Worm (Caenorhabditis elegans) whole organism, early embryonic: Measurements from ENCODE around the gene F22E5.7.
"Not testable (repeated sequence)": the region's sequence is repeated elsewhere in the genome, so short reads cannot be mapped to it uniquely, and the experiment has no call there.

Experiments used
- B0310.2 ChIP-seq: sonication (generic microtip); optimal IDR thresholded peaks from 2 replicates; lab custom pipeline; 2016; ENCODE audit warnings: mild to moderate bottlenecking, missing genetic modification characterization, missing compliant biosample characterization
- F13C5.2 ChIP-seq: sonication (generic microtip); optimal IDR thresholded peaks from 2 replicates; lab custom pipeline; 2017; ENCODE audit warnings: mild to moderate bottlenecking, missing genetic modification characterization, inconsistent platforms, missing compliant biosample characterization
- aly-1 ChIP-seq: sonication (generic microtip); optimal IDR thresholded peaks from 2 replicates; lab custom pipeline; 2016; ENCODE audit warnings: missing genetic modification characterization, missing compliant biosample characterization
- ama-1 ChIP-seq: fragments of 150-350 bp; optimal IDR thresholded peaks from 2 replicates; lab custom pipeline; 2014
- ceh-13 ChIP-seq: fragments of 200-800 bp; sonication (Bioruptor generic); optimal IDR thresholded peaks from 2 replicates; lab custom pipeline; 2018; ENCODE audit warnings: mild to moderate bottlenecking, missing genetic modification characterization, missing compliant biosample characterization
- ceh-36 ChIP-seq: sonication (generic microtip); optimal IDR thresholded peaks from 2 replicates; lab custom pipeline; 2016; ENCODE audit warnings: missing genetic modification characterization, inconsistent platforms, missing compliant biosample characterization
- ets-7 ChIP-seq: sonication (generic microtip); optimal IDR thresholded peaks from 2 replicates; lab custom pipeline; 2016; ENCODE audit warnings: missing genotype, missing genetic modification characterization, missing compliant biosample characterization
- flt-1 ChIP-seq: fragments of 200-800 bp; sonication (Bioruptor generic); IDR thresholded peaks from 2 replicates; pipeline ENCODE4 v1.3.6; 2022; ENCODE audit warnings: missing genetic modification characterization, missing compliant biosample characterization
- hmbx-1 ChIP-seq: sonication (generic microtip); optimal IDR thresholded peaks from 2 replicates; lab custom pipeline; 2016; ENCODE audit warnings: mild to moderate bottlenecking, missing genetic modification characterization, missing compliant biosample characterization
- hmg-4 ChIP-seq: fragments of 200-800 bp; sonication (Bioruptor generic); optimal IDR thresholded peaks from 2 replicates; lab custom pipeline; 2018; ENCODE audit warnings: mild to moderate bottlenecking, missing genetic modification characterization, missing compliant biosample characterization
- hnd-1 ChIP-seq: sonication (generic microtip); optimal IDR thresholded peaks from 2 replicates; lab custom pipeline; 2016; ENCODE audit warnings: missing genetic modification characterization, missing compliant biosample characterization
- pes-1 ChIP-seq: fragments of 200-800 bp; sonication (Bioruptor generic); IDR thresholded peaks from 2 replicates; pipeline ENCODE4 v1.3.6; 2022; ENCODE audit warnings: missing genetic modification reagents, missing genetic modification characterization, missing compliant biosample characterization
- scrt-1 ChIP-seq: fragments of 200-800 bp; sonication (Bioruptor generic); IDR thresholded peaks from 2 replicates; pipeline ENCODE4 v1.3.6; 2022; ENCODE audit warnings: missing genetic modification characterization, missing compliant biosample characterization
- sea-1 ChIP-seq: fragments of 200-800 bp; sonication (Bioruptor generic); conservative IDR thresholded peaks from 2 replicates; pipeline ENCODE4 v1.3.6; 2022; ENCODE audit warnings: missing genetic modification characterization, missing compliant biosample characterization
- tbx-11 ChIP-seq: fragments of 200-800 bp; sonication (Bioruptor generic); IDR thresholded peaks from 2 replicates; pipeline ENCODE4 v1.3.6; 2022; ENCODE audit warnings: missing genetic modification characterization, missing compliant biosample characterization
- tbx-37 ChIP-seq: fragments of 200-800 bp; sonication (Bioruptor generic); conservative IDR thresholded peaks from 2 replicates; pipeline ENCODE4 v1.3.6; 2022; ENCODE audit warnings: missing genetic modification reagents, missing genetic modification characterization, missing compliant biosample characterization
- tra-4 ChIP-seq: sonication (generic microtip); optimal IDR thresholded peaks from 2 replicates; lab custom pipeline; 2017; ENCODE audit warnings: missing genetic modification characterization, missing compliant biosample characterization

Gene F22E5.7

DNA sequence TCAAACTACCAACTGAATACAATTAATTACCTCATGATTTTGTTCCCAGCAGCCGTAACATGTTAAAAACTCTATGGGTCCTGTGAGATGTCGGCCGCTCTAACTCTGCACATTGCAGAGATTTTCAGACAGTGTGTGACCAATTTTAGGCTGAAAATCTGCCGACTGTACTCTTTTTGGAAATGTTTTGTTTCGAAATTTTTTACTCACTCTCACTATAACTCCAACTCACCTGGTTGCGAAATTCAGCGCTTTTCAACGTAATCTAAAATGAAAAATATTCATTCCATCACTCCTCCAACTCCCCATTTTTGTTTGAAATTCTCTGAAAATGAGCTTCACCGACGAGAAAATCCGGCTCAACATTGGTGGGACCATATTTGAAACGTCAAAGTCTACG, 7.7 kb downstream of the F22E5.7 start, which contains the start of the genes F22E5.13 and F22E5.6:
F22E5.13 (minus strand) TSS at position 101 of the 400 bp plus-strand sequence.
F22E5.6 (plus strand) TSS at position 297 of the 400 bp plus-strand sequence.
- TF ChIP-seq hmbx-1 (no peak), tbx-11 (GFP tag; lab: Robert Waterston, UW) (no peak), sea-1 (GFP tag; lab: Robert Waterston, UW) (no peak), tra-4 (tag; lab: Kevin White, UChicago) (no peak), flt-1 (no peak), F13C5.2 (tag; lab: Kevin White, UChicago) (no peak)

DNA sequence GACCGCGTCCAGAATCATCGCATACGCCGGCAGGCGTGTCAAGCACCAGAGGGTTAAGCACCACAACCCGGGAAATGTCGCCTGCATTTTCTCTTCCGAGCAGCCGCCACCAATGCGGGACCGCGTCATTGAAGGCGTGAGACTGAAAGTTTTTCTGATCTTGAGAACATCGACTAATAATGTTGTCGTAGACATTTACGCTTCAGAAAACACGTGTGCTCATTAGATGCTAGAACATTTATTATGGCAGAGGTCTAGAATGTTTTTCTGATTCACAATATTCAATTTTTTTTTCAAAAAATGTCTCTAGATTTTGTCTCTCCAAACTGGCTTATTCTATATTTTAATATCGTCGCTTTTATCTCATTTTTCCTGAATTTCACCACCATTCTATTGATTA, 14.7 kb downstream of the F22E5.7 start, which contains the start of gene sri-47:
sri-47 (plus strand) TSS at position 301 of the 400 bp plus-strand sequence.
- TF ChIP-seq tra-4 (tag; lab: Kevin White, UChicago): no peak
- TF ChIP-seq tbx-37: no peak
- TF ChIP-seq hnd-1 (tag; lab: Kevin White, UChicago): no peak
- no peak for TF ChIP-seq flt-1
- TF ChIP-seq ceh-13 (GFP tag; lab: Kevin White, UChicago): no peak
- no peak for TF ChIP-seq ama-1
- no peak for TF ChIP-seq hmg-4
- no peak for TF ChIP-seq ets-7 (tag; lab: Kevin White, UChicago)
- TF ChIP-seq ceh-36 (tag; lab: Kevin White, UChicago): no peak
- no peak for TF ChIP-seq sea-1 (GFP tag; lab: Robert Waterston, UW)
- no peak for TF ChIP-seq B0310.2 (tag; lab: Kevin White, UChicago)
- no peak for TF ChIP-seq scrt-1 (GFP tag; lab: Robert Waterston, UW)
- TF ChIP-seq hmbx-1: no peak
- no peak for TF ChIP-seq pes-1 (GFP tag; lab: Robert Waterston, UW)
- TF ChIP-seq tbx-11 (GFP tag; lab: Robert Waterston, UW): no peak
- TF ChIP-seq aly-1 (tag; lab: Kevin White, UChicago): no peak
- TF ChIP-seq F13C5.2 (tag; lab: Kevin White, UChicago): no peak

DNA sequence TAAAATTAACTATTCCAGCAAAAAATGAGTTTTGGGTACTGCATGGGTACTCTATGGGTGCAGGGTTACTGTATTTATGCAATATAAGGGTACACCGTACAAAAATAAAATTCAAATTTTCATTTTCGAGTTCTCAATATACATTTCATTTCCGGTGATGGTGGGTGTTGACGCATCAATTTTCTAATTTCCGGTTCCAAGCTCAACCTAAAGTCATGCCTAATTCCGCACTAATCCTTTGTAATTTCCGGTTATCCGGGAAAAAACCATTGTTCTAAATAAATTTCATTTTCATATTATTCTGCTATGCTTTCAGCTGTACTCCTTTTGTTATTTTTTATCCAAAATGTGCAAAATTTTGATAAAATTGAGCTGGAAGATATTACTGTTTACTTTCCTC, 17.5 kb downstream of the F22E5.7 start, which contains the start of gene gcy-21:
gcy-21 (plus strand) TSS at position 301 of the 400 bp plus-strand sequence.
- TF ChIP-seq hmg-4: no peak
- no peak for TF ChIP-seq B0310.2 (tag; lab: Kevin White, UChicago)
- no peak for TF ChIP-seq aly-1 (tag; lab: Kevin White, UChicago)
- TF ChIP-seq flt-1: no peak
- TF ChIP-seq hmbx-1: no peak
- TF ChIP-seq ceh-36 (tag; lab: Kevin White, UChicago): no peak
- TF ChIP-seq hnd-1 (tag; lab: Kevin White, UChicago): no peak
- TF ChIP-seq ceh-13 (GFP tag; lab: Kevin White, UChicago): no peak
- TF ChIP-seq scrt-1 (GFP tag; lab: Robert Waterston, UW): no peak
- no peak for TF ChIP-seq ama-1

DNA sequence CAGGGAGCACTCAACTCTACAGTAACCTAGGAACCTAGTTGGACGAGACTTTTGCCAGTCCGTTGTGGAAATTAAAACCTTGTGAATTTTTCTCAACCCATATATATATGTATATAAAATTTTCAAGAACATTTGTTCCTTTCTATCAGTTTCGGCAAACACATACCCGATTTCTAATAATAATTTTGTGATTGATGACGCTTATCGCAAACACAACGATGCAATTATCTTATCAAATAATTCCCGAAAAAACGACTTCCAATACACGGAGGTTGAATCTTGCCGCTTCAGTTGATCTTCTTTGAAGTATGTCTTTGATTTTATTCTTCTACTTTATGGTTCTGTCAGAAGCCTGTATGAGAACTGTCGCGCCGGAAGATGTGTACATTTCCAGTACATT, 23.2 kb downstream of the F22E5.7 start, which contains the start of gene F22E5.2:
F22E5.2 (plus strand) TSS at position 301 of the 400 bp plus-strand sequence.
- TF ChIP-seq tbx-37; hmg-4; ceh-13 (GFP tag; lab: Kevin White, UChicago): not testable (repeated sequence)

DNA sequence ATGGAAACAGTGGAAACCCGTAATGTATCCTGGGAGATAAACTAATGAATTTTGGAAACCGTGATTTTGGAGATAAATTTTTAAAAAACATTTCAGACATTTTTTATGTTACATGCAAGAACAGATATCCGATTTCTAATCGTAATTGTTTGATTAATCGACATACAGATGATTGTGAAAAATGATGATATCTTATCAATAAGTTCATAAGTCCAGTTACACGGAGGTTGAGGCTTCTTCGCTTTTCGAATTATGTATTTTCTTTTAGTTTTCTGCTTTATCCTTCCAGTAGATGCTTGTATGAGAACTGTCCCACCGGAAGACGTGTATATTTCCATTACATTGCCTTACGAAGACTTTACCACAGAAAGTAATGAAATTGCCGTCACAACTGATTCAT, 23.7 kb downstream of the F22E5.7 start, which contains the start of gene F22E5.22:
F22E5.22 (plus strand) TSS at position 301 of the 400 bp plus-strand sequence.
- TF ChIP-seq ets-7 (tag; lab: Kevin White, UChicago) (no peak), hmbx-1 (no peak), F13C5.2 (tag; lab: Kevin White, UChicago) (no peak), sea-1 (GFP tag; lab: Robert Waterston, UW) (no peak), B0310.2 (tag; lab: Kevin White, UChicago) (no peak), ceh-36 (tag; lab: Kevin White, UChicago) (no peak), hmg-4 (no peak), flt-1 (no peak), tbx-11 (GFP tag; lab: Robert Waterston, UW) (no peak), hnd-1 (tag; lab: Kevin White, UChicago) (no peak), ama-1 (no peak), ceh-13 (GFP tag; lab: Kevin White, UChicago) (no peak), pes-1 (GFP tag; lab: Robert Waterston, UW) (no peak), aly-1 (tag; lab: Kevin White, UChicago) (no peak), tbx-37 (no peak), scrt-1 (GFP tag; lab: Robert Waterston, UW) (no peak), tra-4 (tag; lab: Kevin White, UChicago) (no peak)

DNA sequence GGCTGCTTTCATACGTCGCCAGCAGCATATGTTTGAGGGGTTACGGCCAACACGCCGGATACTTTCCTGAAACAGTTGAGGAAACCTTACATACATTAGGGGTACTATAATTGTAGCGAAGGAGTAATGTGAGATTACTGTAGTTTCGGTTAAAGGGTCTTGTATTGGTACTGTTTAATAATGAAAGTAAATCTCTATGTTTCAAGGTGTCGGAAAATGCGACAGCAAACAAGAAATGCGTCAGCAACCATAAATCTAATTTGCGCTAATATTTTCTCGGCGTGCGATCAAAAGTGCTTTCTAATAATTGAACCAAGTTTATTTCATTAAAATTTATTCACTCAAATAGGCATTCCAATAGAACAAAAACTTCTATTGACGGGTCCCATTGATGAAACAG, 30.4 kb downstream of the F22E5.7 start, which contains the start of gene sri-57:
sri-57 (minus strand) TSS at position 101 of the 400 bp plus-strand sequence.
- TF ChIP-seq hmg-4; scrt-1 (GFP tag; lab: Robert Waterston, UW); hmbx-1: not testable (repeated sequence)

DNA sequence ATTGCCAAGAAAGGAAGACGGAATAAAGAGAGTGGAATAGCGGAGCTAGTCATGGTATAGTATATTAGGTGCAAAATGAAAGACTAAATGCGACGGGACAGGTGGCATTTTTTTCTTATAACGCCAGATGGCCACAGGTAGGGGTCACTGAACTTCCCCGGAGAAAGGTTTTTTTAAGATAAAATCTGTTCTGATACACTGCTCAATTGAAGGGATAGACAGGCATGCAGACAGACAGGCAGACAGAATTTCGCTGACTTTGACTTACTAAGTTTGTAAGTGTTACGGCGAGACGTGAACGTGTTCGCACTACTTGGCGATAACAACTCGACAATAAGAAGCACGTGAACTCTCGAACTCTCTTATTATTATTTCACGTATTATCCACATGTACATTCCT, 31.7 kb downstream of the F22E5.7 start, which contains the start of the genes F22E5.20 and F22E5.1:
F22E5.20 (minus strand) TSS at position 101 of the 400 bp plus-strand sequence.
F22E5.1 (plus strand) TSS at position 242 of the 400 bp plus-strand sequence.
- TF ChIP-seq ceh-36, ets-7, hnd-1 (tag; lab: Kevin White, UChicago): not testable (repeated sequence)

DNA sequence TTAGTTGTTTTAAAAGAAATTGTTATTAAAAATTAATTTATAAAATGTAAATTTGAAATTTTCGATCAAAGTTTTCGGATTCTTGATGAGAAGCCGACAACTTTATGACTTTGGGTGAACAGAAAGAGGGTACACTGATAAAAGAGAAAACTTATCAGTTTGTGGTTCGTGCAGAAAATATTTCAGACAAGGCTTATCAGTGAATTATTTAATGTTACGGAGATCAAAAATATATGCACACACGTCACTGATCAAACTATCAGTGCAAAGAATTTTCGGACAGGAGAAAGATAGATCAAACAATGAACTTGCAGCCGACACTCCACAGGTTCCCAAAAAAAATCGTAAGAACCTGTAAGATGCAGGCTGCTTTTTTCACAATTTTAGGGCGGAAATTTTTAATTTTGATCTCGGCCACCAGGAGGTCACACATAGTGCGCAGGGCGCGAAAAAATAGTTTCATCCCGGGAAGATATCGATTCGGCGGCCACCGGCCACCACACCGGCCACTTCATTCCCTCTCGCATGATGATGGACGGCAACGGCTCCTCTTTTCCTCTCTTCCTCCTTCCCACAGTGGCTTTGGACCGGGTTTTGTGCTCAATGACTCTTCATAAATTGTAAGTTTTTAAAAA, 35.8 kb downstream of the F22E5.7 start, which contains the start of gene F22E5.17:
F22E5.17 (plus strand) TSS at position 508 of the 635 bp plus-strand sequence.
- TF ChIP-seq ets-7 (tag; lab: Kevin White, UChicago) (no peak), ceh-36 (tag; lab: Kevin White, UChicago) (no peak), B0310.2 (tag; lab: Kevin White, UChicago) (no peak), hmg-4 (no peak), hmbx-1 (no peak), F13C5.2 (tag; lab: Kevin White, UChicago) (no peak), tra-4 (tag; lab: Kevin White, UChicago) (no peak), ama-1 (no peak), aly-1 (tag; lab: Kevin White, UChicago) (no peak)
